Worm (Caenorhabditis elegans) whole organism, early embryonic: Measurements from ENCODE around the gene F26G1.11.

Experiments
- B0310.2 ChIP-seq: sonication (generic microtip); optimal IDR thresholded peaks from 2 replicates; lab custom pipeline; 2016; ENCODE audit warnings: mild to moderate bottlenecking, missing genetic modification characterization, missing compliant biosample characterization
- F13C5.2 ChIP-seq: sonication (generic microtip); optimal IDR thresholded peaks from 2 replicates; lab custom pipeline; 2017; ENCODE audit warnings: mild to moderate bottlenecking, missing genetic modification characterization, inconsistent platforms, missing compliant biosample characterization
- aly-1 ChIP-seq: sonication (generic microtip); optimal IDR thresholded peaks from 2 replicates; lab custom pipeline; 2016; ENCODE audit warnings: missing genetic modification characterization, missing compliant biosample characterization
- ama-1 ChIP-seq: fragments of 150-350 bp; optimal IDR thresholded peaks from 2 replicates; lab custom pipeline; 2014
- ceh-13 ChIP-seq: fragments of 200-800 bp; sonication (Bioruptor generic); optimal IDR thresholded peaks from 2 replicates; lab custom pipeline; 2018; ENCODE audit warnings: mild to moderate bottlenecking, missing genetic modification characterization, missing compliant biosample characterization
- ceh-36 ChIP-seq: sonication (generic microtip); optimal IDR thresholded peaks from 2 replicates; lab custom pipeline; 2016; ENCODE audit warnings: missing genetic modification characterization, inconsistent platforms, missing compliant biosample characterization
- ets-7 ChIP-seq: sonication (generic microtip); optimal IDR thresholded peaks from 2 replicates; lab custom pipeline; 2016; ENCODE audit warnings: missing genotype, missing genetic modification characterization, missing compliant biosample characterization
- flt-1 ChIP-seq: fragments of 200-800 bp; sonication (Bioruptor generic); IDR thresholded peaks from 2 replicates; pipeline ENCODE4 v1.3.6; 2022; ENCODE audit warnings: missing genetic modification characterization, missing compliant biosample characterization
- hmbx-1 ChIP-seq: sonication (generic microtip); optimal IDR thresholded peaks from 2 replicates; lab custom pipeline; 2016; ENCODE audit warnings: mild to moderate bottlenecking, missing genetic modification characterization, missing compliant biosample characterization
- hmg-4 ChIP-seq: fragments of 200-800 bp; sonication (Bioruptor generic); optimal IDR thresholded peaks from 2 replicates; lab custom pipeline; 2018; ENCODE audit warnings: mild to moderate bottlenecking, missing genetic modification characterization, missing compliant biosample characterization
- hnd-1 ChIP-seq: sonication (generic microtip); optimal IDR thresholded peaks from 2 replicates; lab custom pipeline; 2016; ENCODE audit warnings: missing genetic modification characterization, missing compliant biosample characterization
- pes-1 ChIP-seq: fragments of 200-800 bp; sonication (Bioruptor generic); IDR thresholded peaks from 2 replicates; pipeline ENCODE4 v1.3.6; 2022; ENCODE audit warnings: missing genetic modification reagents, missing genetic modification characterization, missing compliant biosample characterization
- scrt-1 ChIP-seq: fragments of 200-800 bp; sonication (Bioruptor generic); IDR thresholded peaks from 2 replicates; pipeline ENCODE4 v1.3.6; 2022; ENCODE audit warnings: missing genetic modification characterization, missing compliant biosample characterization
- sea-1 ChIP-seq: fragments of 200-800 bp; sonication (Bioruptor generic); conservative IDR thresholded peaks from 2 replicates; pipeline ENCODE4 v1.3.6; 2022; ENCODE audit warnings: missing genetic modification characterization, missing compliant biosample characterization
- tbx-11 ChIP-seq: fragments of 200-800 bp; sonication (Bioruptor generic); IDR thresholded peaks from 2 replicates; pipeline ENCODE4 v1.3.6; 2022; ENCODE audit warnings: missing genetic modification characterization, missing compliant biosample characterization
- tbx-37 ChIP-seq: fragments of 200-800 bp; sonication (Bioruptor generic); conservative IDR thresholded peaks from 2 replicates; pipeline ENCODE4 v1.3.6; 2022; ENCODE audit warnings: missing genetic modification reagents, missing genetic modification characterization, missing compliant biosample characterization
- tra-4 ChIP-seq: sonication (generic microtip); optimal IDR thresholded peaks from 2 replicates; lab custom pipeline; 2017; ENCODE audit warnings: missing genetic modification characterization, missing compliant biosample characterization

The F26G1.11 gene

ce11 chrII:4776933-4777332, at the start of gene F26G1.11:
Gene F26G1.11 (plus strand): TSS chrII:4777137.
- no peak for TF ChIP-seq ets-7 (tag; lab: Kevin White, UChicago)

ce11 chrII:4727769-4728168, 49.2 kb upstream of the F26G1.11 start, which contains the start of gene ttr-41:
Gene ttr-41 (minus strand): TSS chrII:4727869.
- TF ChIP-seq ceh-13 (no peak), aly-1 (tag; lab: Kevin White, UChicago) (no peak), tra-4 (no peak), hnd-1 (tag; lab: Kevin White, UChicago) (no peak), ama-1 (lab: Kevin White, UChicago) (no peak)

- TF ChIP-seq ama-1 (lab: Kevin White, UChicago) = no peak
- TF ChIP-seq pes-1 (GFP tag; lab: Robert Waterston, UW) = no peak
- TF ChIP-seq tbx-37 (GFP tag; lab: Robert Waterston, UW) = no peak
- TF ChIP-seq sea-1 (GFP tag; lab: Robert Waterston, UW) = no peak
- TF ChIP-seq tbx-11 (GFP tag; lab: Robert Waterston, UW) = no peak
- no peak for TF ChIP-seq hmbx-1 (tag; lab: Kevin White, UChicago)
- TF ChIP-seq flt-1 (GFP tag; lab: Robert Waterston, UW) = no peak
- TF ChIP-seq hnd-1 (tag; lab: Kevin White, UChicago) = no peak
- TF ChIP-seq B0310.2 (tag; lab: Kevin White, UChicago) = no peak
- TF ChIP-seq aly-1 (tag; lab: Kevin White, UChicago) = no peak
- no peak for TF ChIP-seq scrt-1 (GFP tag; lab: Robert Waterston, UW)
These were observed 48.2 kb upstream of the F26G1.11 start for ce11 chrII:4728687-4729086.

ce11 chrII:4729733-4730132, 47.2 kb upstream of the F26G1.11 start, which contains the start of gene F41C3.7:
Gene F41C3.7 (plus strand): TSS chrII:4730033.
- TF ChIP-seq F13C5.2 (tag; lab: Kevin White, UChicago) (no peak), tbx-11 (GFP tag; lab: Robert Waterston, UW) (no peak), ceh-36 (tag; lab: Kevin White, UChicago) (no peak), tra-4 (no peak), hnd-1 (tag; lab: Kevin White, UChicago) (no peak), hmg-4 (GFP tag; lab: Kevin White, UChicago) (no peak), tbx-37 (GFP tag; lab: Robert Waterston, UW) (no peak), B0310.2 (tag; lab: Kevin White, UChicago) (no peak), hmbx-1 (tag; lab: Kevin White, UChicago) (no peak), flt-1 (GFP tag; lab: Robert Waterston, UW) (no peak), ama-1 (lab: Kevin White, UChicago) (no peak), scrt-1 (GFP tag; lab: Robert Waterston, UW) (no peak), pes-1 (GFP tag; lab: Robert Waterston, UW) (no peak), ets-7 (tag; lab: Kevin White, UChicago) (no peak)

ce11 chrII:4733848-4734247, 43.1 kb upstream of the F26G1.11 start, which contains the start of gene F41C3.11:
Gene F41C3.11 (minus strand): TSS chrII:4733948.
- TF ChIP-seq ceh-36 (tag; lab: Kevin White, UChicago) (no peak), F13C5.2 (tag; lab: Kevin White, UChicago) (no peak), hmbx-1 (tag; lab: Kevin White, UChicago) (no peak), flt-1 (GFP tag; lab: Robert Waterston, UW) (no peak), tra-4 (no peak), hmg-4 (GFP tag; lab: Kevin White, UChicago) (no peak), sea-1 (GFP tag; lab: Robert Waterston, UW) (no peak), ets-7 (tag; lab: Kevin White, UChicago) (no peak), ama-1 (lab: Kevin White, UChicago) (no peak)

ce11 chrII:4734477-4734876, 42.5 kb upstream of the F26G1.11 start:
- no peak for TF ChIP-seq hnd-1 (tag; lab: Kevin White, UChicago)
- TF ChIP-seq sea-1 (GFP tag; lab: Robert Waterston, UW) = no peak
- no peak for TF ChIP-seq ets-7 (tag; lab: Kevin White, UChicago)
- TF ChIP-seq tra-4 = no peak
- TF ChIP-seq hmbx-1 (tag; lab: Kevin White, UChicago) = no peak
- TF ChIP-seq B0310.2 (tag; lab: Kevin White, UChicago) = no peak
- TF ChIP-seq hmg-4 (GFP tag; lab: Kevin White, UChicago) = no peak
- TF ChIP-seq scrt-1 (GFP tag; lab: Robert Waterston, UW) = no peak

- TF ChIP-seq tra-4 = no peak
- no peak for TF ChIP-seq ama-1 (lab: Kevin White, UChicago)
- TF ChIP-seq aly-1 (tag; lab: Kevin White, UChicago) = no peak
- TF ChIP-seq hmbx-1 (tag; lab: Kevin White, UChicago) = no peak
- TF ChIP-seq ceh-36 (tag; lab: Kevin White, UChicago) = no peak
- no peak for TF ChIP-seq sea-1 (GFP tag; lab: Robert Waterston, UW)
- no peak for TF ChIP-seq hnd-1 (tag; lab: Kevin White, UChicago)
- TF ChIP-seq scrt-1 (GFP tag; lab: Robert Waterston, UW) = no peak
- no peak for TF ChIP-seq hmg-4 (GFP tag; lab: Kevin White, UChicago)
These were observed 40.4 kb upstream of the F26G1.11 start for ce11 chrII:4736585-4736984.

- no peak for TF ChIP-seq B0310.2 (tag; lab: Kevin White, UChicago)
- no peak for TF ChIP-seq ets-7 (tag; lab: Kevin White, UChicago)
- no peak for TF ChIP-seq aly-1 (tag; lab: Kevin White, UChicago)
- no peak for TF ChIP-seq flt-1 (GFP tag; lab: Robert Waterston, UW)
- TF ChIP-seq hnd-1 (tag; lab: Kevin White, UChicago) = no peak
- no peak for TF ChIP-seq hmg-4 (GFP tag; lab: Kevin White, UChicago)
- no peak for TF ChIP-seq sea-1 (GFP tag; lab: Robert Waterston, UW)
- no peak for TF ChIP-seq F13C5.2 (tag; lab: Kevin White, UChicago)
- no peak for TF ChIP-seq hmbx-1 (tag; lab: Kevin White, UChicago)
- no peak for TF ChIP-seq ceh-13
- TF ChIP-seq scrt-1 (GFP tag; lab: Robert Waterston, UW) = no peak
- no peak for TF ChIP-seq tbx-37 (GFP tag; lab: Robert Waterston, UW)
- no peak for TF ChIP-seq pes-1 (GFP tag; lab: Robert Waterston, UW)
These were observed 39.6 kb upstream of the F26G1.11 start, which contains the start of gene ctsa-1.1 for ce11 chrII:4737348-4737747. Gene ctsa-1.1 (plus strand): TSS chrII:4737648.
